In the genomic region with DNA sequence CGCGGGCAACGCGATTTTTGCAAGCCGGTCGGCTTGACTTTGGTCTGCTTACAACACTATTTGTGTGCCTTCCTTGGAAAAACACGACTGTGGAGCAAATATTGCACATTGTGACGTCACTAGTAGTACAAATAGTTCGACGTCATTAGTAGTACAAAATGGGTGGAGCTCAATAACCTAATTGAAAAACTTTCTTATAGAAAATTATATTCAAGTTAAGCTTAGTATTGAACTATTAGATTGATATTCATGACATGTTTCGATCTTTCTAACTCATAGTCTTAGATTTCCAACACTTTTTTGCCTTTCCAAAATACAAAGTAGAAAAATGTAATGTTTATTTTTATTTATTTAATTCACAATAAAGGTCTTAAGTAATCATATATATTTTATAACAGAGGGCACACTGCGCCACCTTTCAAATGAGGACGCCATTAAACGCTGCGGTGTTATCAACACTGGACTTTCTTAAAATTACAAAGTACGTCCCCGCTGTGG, we compare ENCODE assay signal across 5 fruit fly cellular contexts.
TF ChIP-seq lines count a peak whose summit lies in the region.

Gene Rrp1, minus strand, starts transcription at position 70 of the 498 bp plus-strand sequence.
Gene gammaTub23C, plus strand, starts transcription at position 453 of the 498 bp plus-strand sequence.

- peak; percentile 48 for TF ChIP-seq CTCF in whole organism, embryonic (GFP tag; optimal IDR thresholded peaks at IDR 0.05; lab: Kevin White, UChicago)

TF ChIP-seq in whole organism, adult, 20 proteins besides CTCF, POLR2A, EP300 and RAD21 (continues in another document):
- TF ChIP-seq CG1620 (GFP tag; optimal IDR thresholded peaks at IDR 0.05; lab: Kevin White, UChicago) (peak; percentile 84), Hr96 (GFP tag; optimal IDR thresholded peaks at IDR 0.05; lab: Kevin White, UChicago) (peak; percentile 80), tj (GFP tag; optimal IDR thresholded peaks at IDR 0.05; lab: Kevin White, UChicago) (peak; percentile 72), pad (GFP tag; optimal IDR thresholded peaks at IDR 0.05; lab: Kevin White, UChicago) (peak; percentile 87), Mnt (GFP tag; optimal IDR thresholded peaks at IDR 0.05; lab: Kevin White, UChicago) (peak; percentile 83), CG7045 (GFP tag; optimal IDR thresholded peaks at IDR 0.05; lab: Kevin White, UChicago) (peak; percentile 94), CG12768 (GFP tag; optimal IDR thresholded peaks at IDR 0.05; lab: Kevin White, UChicago) (peak; percentile 91), cic (GFP tag; optimal IDR thresholded peaks at IDR 0.05; lab: Kevin White, UChicago) (peak; percentile 47), Crg-1 (GFP tag; optimal IDR thresholded peaks at IDR 0.05; lab: Kevin White, UChicago) (peak; percentile 81), CG14711 (tag; optimal IDR thresholded peaks at IDR 0.05; lab: Kevin White, UChicago) (peak; percentile 83), cnc (optimal IDR thresholded peaks at IDR 0.05; lab: Kevin White, UChicago) (no peak), ovo (GFP tag; optimal IDR thresholded peaks at IDR 0.05; lab: Kevin White, UChicago) (peak; percentile 87), CG11617 (GFP tag; optimal IDR thresholded peaks at IDR 0.05; lab: Kevin White, UChicago) (peak; percentile 95), toe (GFP tag; optimal IDR thresholded peaks at IDR 0.05; lab: Kevin White, UChicago) (peak; percentile 91), CG7101 (tag; optimal IDR thresholded peaks at IDR 0.05; lab: Kevin White, UChicago) (peak; percentile 92), Clk (GFP tag; optimal IDR thresholded peaks at IDR 0.05; lab: Kevin White, UChicago) (peak; percentile 86)

TF ChIP-seq in whole organism, embryonic, 481 proteins besides CTCF, POLR2A, EP300 and RAD21 (continues in another document):
- TF ChIP-seq Lim3 (GFP tag; IDR thresholded peaks at IDR 0.05; lab: Robert Waterston, UW) (peak; percentile 68; the same call in 1 of the 2 replicates), chif (GFP tag; optimal IDR thresholded peaks at IDR 0.05; lab: Kevin White, UChicago) (peak; percentile 48 to 81), Oaz (GFP tag; IDR thresholded peaks at IDR 0.05; lab: Robert Waterston, UW) (peak; percentile 62; the same call in 1 of the 2 replicates), cg (GFP tag; optimal IDR thresholded peaks at IDR 0.05; lab: Kevin White, UChicago) (no peak), btn (GFP tag; optimal IDR thresholded peaks at IDR 0.05; lab: Kevin White, UChicago) (no peak), corto (GFP tag; optimal IDR thresholded peaks at IDR 0.05; lab: Kevin White, UChicago) (peak; percentile 47), CG13424 (tag; optimal IDR thresholded peaks at IDR 0.05; lab: Kevin White, UChicago) (peak; percentile 93), pb (GFP tag; optimal IDR thresholded peaks at IDR 0.05; lab: Kevin White, UChicago) (peak; percentile 47), CG7786 (GFP tag; optimal IDR thresholded peaks at IDR 0.05; lab: Kevin White, UChicago) (peak; percentile 63), Hsf (GFP tag; optimal IDR thresholded peaks at IDR 0.05; lab: Kevin White, UChicago) (peak; percentile 90), amos (GFP tag; IDR thresholded peaks at IDR 0.05; lab: Robert Waterston, UW; ENCODE audit: partially characterized antibody) (peak; percentile 15; the same call in 1 of the 2 replicates), ara (GFP tag; IDR thresholded peaks at IDR 0.05; lab: Robert Waterston, UW) (peak; percentile 78), NfI (GFP tag; optimal IDR thresholded peaks at IDR 0.05; lab: Kevin White, UChicago) (peak; percentile 90), CG7372 (GFP tag; IDR thresholded peaks at IDR 0.05; lab: Robert Waterston, UW) (peak; percentile 83), pho (GFP tag; optimal IDR thresholded peaks at IDR 0.05; lab: Kevin White, UChicago) (peak; percentile 77), stc (GFP tag; IDR thresholded peaks at IDR 0.05; lab: Robert Waterston, UW) (peak; percentile 42; the same call in 1 of the 2 replicates)

TF ChIP-seq in whole organism, prepupa, 60 proteins besides CTCF, POLR2A, EP300 and RAD21 (continues in another document):
- peak; percentile 93 for TF ChIP-seq CG11902 (GFP tag; optimal IDR thresholded peaks at IDR 0.05; lab: Kevin White, UChicago)
- TF ChIP-seq vri (GFP tag; optimal IDR thresholded peaks at IDR 0.05; lab: Kevin White, UChicago): no peak
- TF ChIP-seq Blimp-1 (GFP tag; optimal IDR thresholded peaks at IDR 0.05; lab: Kevin White, UChicago): peak; percentile 82
- peak; percentile 84 for TF ChIP-seq Met (GFP tag; optimal IDR thresholded peaks at IDR 0.05; lab: Kevin White, UChicago)
- TF ChIP-seq CG34406 (GFP tag; optimal IDR thresholded peaks at IDR 0.05; lab: Kevin White, UChicago): peak; percentile 90
- TF ChIP-seq CG10669 (GFP tag; optimal IDR thresholded peaks at IDR 0.05; lab: Kevin White, UChicago): peak; percentile 87
- TF ChIP-seq CG8319 (GFP tag; optimal IDR thresholded peaks at IDR 0.05; lab: Kevin White, UChicago): peak; percentile 90
- peak; percentile 85 for TF ChIP-seq Smox (GFP tag; optimal IDR thresholded peaks at IDR 0.05; lab: Kevin White, UChicago)
- TF ChIP-seq Gug (GFP tag; IDR thresholded peaks at IDR 0.05; lab: Robert Waterston, UW): peak; percentile 66
- TF ChIP-seq Hr38 (GFP tag; optimal IDR thresholded peaks at IDR 0.05; lab: Kevin White, UChicago): no peak
- peak; percentile 89 for TF ChIP-seq net (GFP tag; optimal IDR thresholded peaks at IDR 0.05; lab: Kevin White, UChicago)
- peak; percentile 88 for TF ChIP-seq cyc (GFP tag; optimal IDR thresholded peaks at IDR 0.05; lab: Kevin White, UChicago)
- peak; percentile 94 for TF ChIP-seq Sox15 (GFP tag; optimal IDR thresholded peaks at IDR 0.05; lab: Kevin White, UChicago)
- TF ChIP-seq achi (GFP tag; optimal IDR thresholded peaks at IDR 0.05; lab: Kevin White, UChicago): peak; percentile 91
- peak; percentile 91 for TF ChIP-seq CG3919 (GFP tag; optimal IDR thresholded peaks at IDR 0.05; lab: Kevin White, UChicago)
- peak; percentile 68 for TF ChIP-seq CG9139 (GFP tag; optimal IDR thresholded peaks at IDR 0.05; lab: Kevin White, UChicago)
- peak; percentile 90 for TF ChIP-seq CG11762 (GFP tag; optimal IDR thresholded peaks at IDR 0.05; lab: Kevin White, UChicago; ENCODE audit: insufficient read depth)

TF ChIP-seq in whole organism, pupa, 21 proteins besides CTCF, POLR2A, EP300 and RAD21 (continues in another document):
- TF ChIP-seq fd96Ca (GFP tag; IDR thresholded peaks at IDR 0.05; lab: Robert Waterston, UW): peak; percentile 69; the same call in 2 of the 3 replicates
- TF ChIP-seq gl (tag; optimal IDR thresholded peaks at IDR 0.05; lab: Kevin White, UChicago): peak; percentile 33
- TF ChIP-seq CG32121 (GFP tag; IDR thresholded peaks at IDR 0.05; lab: Robert Waterston, UW): peak; percentile 80; the same call in 1 of the 2 replicates
- peak; percentile 60; the same call in 1 of the 2 replicates for TF ChIP-seq rn (GFP tag; IDR thresholded peaks at IDR 0.05; lab: Robert Waterston, UW)
- TF ChIP-seq CG15710 (tag; optimal IDR thresholded peaks at IDR 0.05; lab: Kevin White, UChicago): peak; percentile 87
- 0 out of 2 replicates have a peak, but pooled peaks have one; percentile 53 for TF ChIP-seq CG12605 (GFP tag; IDR thresholded peaks at IDR 0.05; lab: Robert Waterston, UW)
- peak; percentile 80 for TF ChIP-seq CG17806 (tag; optimal IDR thresholded peaks at IDR 0.05; lab: Kevin White, UChicago)
- no peak for TF ChIP-seq D1 (tag; optimal IDR thresholded peaks at IDR 0.05; lab: Kevin White, UChicago)
- no peak for TF ChIP-seq EcR (GFP tag; optimal IDR thresholded peaks at IDR 0.05; lab: Kevin White, UChicago)
- no peak for TF ChIP-seq Pif1B (GFP tag; optimal IDR thresholded peaks at IDR 0.05; lab: Kevin White, UChicago)
- peak; percentile 80 for TF ChIP-seq CG34367 (tag; optimal IDR thresholded peaks at IDR 0.05; lab: Kevin White, UChicago)
- peak; percentile 59; the same call in 1 of the 2 replicates for TF ChIP-seq CG10348 (GFP tag; IDR thresholded peaks at IDR 0.05; lab: Robert Waterston, UW)
- peak; percentile 90 for TF ChIP-seq Snoo (tag; optimal IDR thresholded peaks at IDR 0.05; lab: Kevin White, UChicago)
- TF ChIP-seq CG9948 (tag; optimal IDR thresholded peaks at IDR 0.05; lab: Kevin White, UChicago): peak; percentile 89
- TF ChIP-seq CG8301 (tag; optimal IDR thresholded peaks at IDR 0.05; lab: Kevin White, UChicago): peak; percentile 86
- TF ChIP-seq Pif1A (GFP tag; optimal IDR thresholded peaks at IDR 0.05; lab: Kevin White, UChicago): no peak
- TF ChIP-seq CG14655 (GFP tag; optimal IDR thresholded peaks at IDR 0.05; lab: Kevin White, UChicago): peak; percentile 94
- no peak for TF ChIP-seq CG13204 (GFP tag; optimal IDR thresholded peaks at IDR 0.05; lab: Kevin White, UChicago)

TF ChIP-seq in whole organism, wandering third instar larva, 38 proteins besides CTCF, POLR2A, EP300 and RAD21 (continues in another document):
- peak; percentile 84 for TF ChIP-seq CG9705 (GFP tag; optimal IDR thresholded peaks at IDR 0.05; lab: Kevin White, UChicago)
- no peak for TF ChIP-seq Hnf4 (GFP tag; optimal IDR thresholded peaks at IDR 0.05; lab: Kevin White, UChicago)
- peak; percentile 81 for TF ChIP-seq ey (GFP tag; optimal IDR thresholded peaks at IDR 0.05; lab: Kevin White, UChicago)
- TF ChIP-seq pan (optimal IDR thresholded peaks at IDR 0.05; lab: Kevin White, UChicago): no peak
- TF ChIP-seq usp (GFP tag; optimal IDR thresholded peaks at IDR 0.05; lab: Kevin White, UChicago): no peak
- peak; percentile 93 for TF ChIP-seq dmrt93B (GFP tag; optimal IDR thresholded peaks at IDR 0.05; lab: Kevin White, UChicago)
- TF ChIP-seq Dfd (GFP tag; optimal IDR thresholded peaks at IDR 0.05; lab: Kevin White, UChicago): no peak
- TF ChIP-seq psq (GFP tag; optimal IDR thresholded peaks at IDR 0.05; lab: Kevin White, UChicago): peak; percentile 86
- peak; percentile 88 for TF ChIP-seq woc (GFP tag; optimal IDR thresholded peaks at IDR 0.05; lab: Kevin White, UChicago)
- peak; percentile 89 for TF ChIP-seq sv (GFP tag; optimal IDR thresholded peaks at IDR 0.05; lab: Kevin White, UChicago)
- TF ChIP-seq N (GFP tag; optimal IDR thresholded peaks at IDR 0.05; lab: Kevin White, UChicago): no peak
- peak; percentile 90 for TF ChIP-seq Sp1 (GFP tag; optimal IDR thresholded peaks at IDR 0.05; lab: Kevin White, UChicago)
- TF ChIP-seq foxo (GFP tag; optimal IDR thresholded peaks at IDR 0.05; lab: Kevin White, UChicago): peak in 1 of 2 experiments; percentile 91
- peak; percentile 77 for TF ChIP-seq br (GFP tag; optimal IDR thresholded peaks at IDR 0.05; lab: Kevin White, UChicago)
- peak; percentile 90 for TF ChIP-seq rgr (GFP tag; optimal IDR thresholded peaks at IDR 0.05; lab: Kevin White, UChicago)
- TF ChIP-seq Myc (optimal IDR thresholded peaks at IDR 0.05; lab: Kevin White, UChicago): peak; percentile 55
- no peak for TF ChIP-seq Abd-B (GFP tag; optimal IDR thresholded peaks at IDR 0.05; lab: Kevin White, UChicago)
- TF ChIP-seq tai (GFP tag; optimal IDR thresholded peaks at IDR 0.05; lab: Kevin White, UChicago): no peak
- no peak for TF ChIP-seq brk (GFP tag; optimal IDR thresholded peaks at IDR 0.05; lab: Kevin White, UChicago)
- TF ChIP-seq Vsx2 (GFP tag; optimal IDR thresholded peaks at IDR 0.05; lab: Kevin White, UChicago; ENCODE audit: partially characterized antibody): no peak
- TF ChIP-seq HLH106 (tag; optimal IDR thresholded peaks at IDR 0.05; lab: Kevin White, UChicago): peak; percentile 90
- TF ChIP-seq fru (GFP tag; optimal IDR thresholded peaks at IDR 0.05; lab: Kevin White, UChicago): peak; percentile 83
